Fruit fly (Drosophila melanogaster) whole organism, embryonic: ENCODE data around the gene aop.

Source experiments
- CTCF ChIP-seq: fragments of 200-800 bp; sonication (Bioruptor generic); optimal IDR thresholded peaks from 2 replicates; lab custom pipeline; 2017; ENCODE audit warnings: missing biosample characterization, mild to moderate bottlenecking, missing genetic modification characterization, moderate library complexity
- lmd ChIP-seq: fragments of 200-800 bp; sonication (Bioruptor generic); IDR thresholded peaks from 2 replicates; pipeline ENCODE4 v1.3.6; 2022; ENCODE audit warnings: missing biosample characterization, missing genetic modification characterization

- no peak for TF ChIP-seq lmd (GFP tag; lab: Robert Waterston, UW)
- TF ChIP-seq CTCF (GFP tag; lab: Kevin White, UChicago) = no peak
Measured at dm6 chr2L:2202853-2203717, 24.5 kb upstream of the aop start.
